Fruit fly (Drosophila melanogaster): ENCODE data around the gene CG6707.
A peak's percentile ranks its signal among the peaks of the same experiment; 100 is the strongest.

CG6707 gene

dm6 chr3L:9897164-9897783 is 1.1 kb downstream of the CG6707 start (continued):
- TF ChIP-seq CG6792 (GFP tag; optimal IDR thresholded peaks at IDR 0.05): peak; percentile 36
- no peak for TF ChIP-seq Hr38 (GFP tag; optimal IDR thresholded peaks at IDR 0.05)
- no peak for TF ChIP-seq salr (GFP tag; optimal IDR thresholded peaks at IDR 0.05)
- TF ChIP-seq Sox15 (GFP tag; optimal IDR thresholded peaks at IDR 0.05): peak; percentile 3
- peak; percentile 60 for TF ChIP-seq CG3919 (GFP tag; optimal IDR thresholded peaks at IDR 0.05)
- TF ChIP-seq eg (GFP tag; IDR thresholded peaks at IDR 0.05): no peak
- peak; percentile 27 for TF ChIP-seq lz (GFP tag; optimal IDR thresholded peaks at IDR 0.05)
- TF ChIP-seq Eip93F (GFP tag; optimal IDR thresholded peaks at IDR 0.05): peak; percentile 14
- no peak for TF ChIP-seq fkh (GFP tag; optimal IDR thresholded peaks at IDR 0.05)
- peak; percentile 56 for TF ChIP-seq CG31627 (GFP tag; optimal IDR thresholded peaks at IDR 0.05)
- TF ChIP-seq CG6276 (GFP tag; optimal IDR thresholded peaks at IDR 0.05): no peak
- TF ChIP-seq CG6854 (GFP tag; optimal IDR thresholded peaks at IDR 0.05): no peak
- TF ChIP-seq fd85E (GFP tag; optimal IDR thresholded peaks at IDR 0.05): no peak
- TF ChIP-seq topi (GFP tag; optimal IDR thresholded peaks at IDR 0.05): peak; percentile 59
- TF ChIP-seq Eip78C (GFP tag): peak; percentile 67
- no peak for TF ChIP-seq CG9139 (GFP tag; optimal IDR thresholded peaks at IDR 0.05)
- TF ChIP-seq cyc (GFP tag; optimal IDR thresholded peaks at IDR 0.05): peak; percentile 20
- TF ChIP-seq CG3032 (tag; optimal IDR thresholded peaks at IDR 0.05): no peak
- TF ChIP-seq CG16779 (tag; optimal IDR thresholded peaks at IDR 0.05): no peak
- peak; percentile 0 for TF ChIP-seq spab (GFP tag; optimal IDR thresholded peaks at IDR 0.05)
- TF ChIP-seq CG34406 (GFP tag; optimal IDR thresholded peaks at IDR 0.05): peak; percentile 39
- TF ChIP-seq CG1621 (tag; optimal IDR thresholded peaks at IDR 0.05): no peak
- TF ChIP-seq CG6163 (GFP tag; IDR thresholded peaks at IDR 0.05): peak; percentile 48; the same call in 2 of the 3 replicates
- TF ChIP-seq dsx (GFP tag; optimal IDR thresholded peaks at IDR 0.05; ENCODE audit: poor library complexity, severe bottlenecking): no peak
- no peak for TF ChIP-seq ss (GFP tag; optimal IDR thresholded peaks at IDR 0.05)
- peak; percentile 43 for TF ChIP-seq Sox14 (GFP tag; optimal IDR thresholded peaks at IDR 0.05)
- peak; percentile 61 for TF ChIP-seq esn (GFP tag; optimal IDR thresholded peaks at IDR 0.05)
- TF ChIP-seq CG7368 (GFP tag; optimal IDR thresholded peaks at IDR 0.05): no peak
- TF ChIP-seq CG11902 (GFP tag; optimal IDR thresholded peaks at IDR 0.05): no peak

DNA sequence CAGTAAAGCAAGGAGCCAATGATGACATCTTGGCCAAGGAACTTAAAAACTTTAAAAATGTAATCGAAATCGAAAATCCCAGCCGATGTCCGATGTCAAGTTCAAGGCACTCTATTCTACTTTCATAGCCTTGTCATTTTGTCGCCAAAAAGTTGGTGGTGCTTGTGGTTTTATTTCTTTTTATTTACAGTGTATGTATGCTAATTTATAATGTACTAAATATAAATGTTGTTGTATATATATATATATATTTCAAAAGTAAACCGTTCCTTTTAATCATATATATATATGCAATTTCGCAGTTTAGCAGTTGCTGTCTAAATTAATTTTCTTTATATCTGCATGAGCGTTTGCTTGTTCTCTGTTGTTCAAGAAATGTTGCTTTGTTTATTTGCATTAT is 3.7 kb downstream of the CG6707 start, which contains the start of the genes CG6709 and Hez:
Gene CG6709 (minus strand): TSS at position 101 of the 400 bp plus-strand sequence.
Gene Hez (minus strand): TSS at position 101 of the 400 bp plus-strand sequence.
- TF ChIP-seq Ets96B (tag; optimal IDR thresholded peaks at IDR 0.05): no peak
- TF ChIP-seq CG6163 (GFP tag; IDR thresholded peaks at IDR 0.05): no peak
- no peak for TF ChIP-seq Sox15 (GFP tag; optimal IDR thresholded peaks at IDR 0.05)
- no peak for TF ChIP-seq Eip78C (GFP tag)

DNA sequence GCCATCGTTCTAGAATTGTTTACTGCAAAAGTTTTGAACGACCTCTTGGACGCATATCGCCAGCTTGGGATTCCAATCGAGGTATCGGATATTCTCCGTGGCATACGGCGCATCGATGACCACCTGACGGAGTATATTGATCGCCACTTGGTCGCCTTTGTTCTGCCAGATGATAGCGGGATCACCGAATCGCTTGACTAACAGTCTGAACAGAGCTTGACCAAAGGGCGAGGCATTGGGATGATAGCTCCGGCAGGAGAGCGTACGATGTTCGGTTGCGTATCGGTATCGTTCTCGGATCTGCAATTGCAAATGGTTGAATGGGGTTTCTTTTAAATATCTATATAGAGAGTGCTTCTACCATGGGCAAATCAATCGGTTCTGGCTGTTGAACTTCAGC is 4.4 kb downstream of the CG6707 start:
- TF ChIP-seq CG8632 (GFP tag; optimal IDR thresholded peaks at IDR 0.05): no peak
- no peak for TF ChIP-seq Met (GFP tag; optimal IDR thresholded peaks at IDR 0.05)
- TF ChIP-seq svp (GFP tag): peak; percentile 92
- no peak for TF ChIP-seq CG6276 (GFP tag; optimal IDR thresholded peaks at IDR 0.05)
- no peak for TF ChIP-seq Hr38 (GFP tag; optimal IDR thresholded peaks at IDR 0.05)
- no peak for TF ChIP-seq eg (GFP tag; IDR thresholded peaks at IDR 0.05)

DNA sequence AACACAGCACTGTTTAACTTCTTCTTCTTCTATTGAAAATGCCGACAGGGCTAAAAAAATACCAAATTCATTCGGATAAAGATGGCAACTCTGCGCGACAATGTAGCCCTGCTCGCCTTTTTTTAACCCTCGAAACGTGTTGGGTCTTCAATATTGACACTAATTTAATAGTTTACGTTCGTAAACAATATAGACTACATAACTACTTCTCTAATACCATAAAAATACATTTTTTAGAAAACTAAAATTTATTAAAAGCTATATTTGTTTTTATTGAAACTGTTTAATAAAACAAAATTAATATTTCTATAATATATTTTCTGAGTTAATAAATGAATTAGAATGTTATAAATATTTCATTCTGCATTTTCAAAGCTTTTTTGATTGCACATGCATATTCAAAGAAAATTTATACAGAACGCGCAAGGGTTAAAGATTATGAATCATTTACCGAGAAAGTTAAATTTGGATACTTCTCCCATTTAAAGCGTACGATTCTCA is 9.7 kb downstream of the CG6707 start, which contains the start of the genes Taf2 and CalpB:
Gene Taf2 (minus strand): TSS at position 54 of the 501 bp plus-strand sequence.
Gene CalpB (plus strand): TSS at position 133 of the 501 bp plus-strand sequence.
- TF ChIP-seq CG34406 (GFP tag; optimal IDR thresholded peaks at IDR 0.05): peak; percentile 87
- peak; percentile 81 for TF ChIP-seq CG8632 (GFP tag; optimal IDR thresholded peaks at IDR 0.05)
- TF ChIP-seq fd85E (GFP tag; optimal IDR thresholded peaks at IDR 0.05): no peak
- peak; percentile 69; the same call in 1 of the 2 replicates for TF ChIP-seq CG11294 (GFP tag; IDR thresholded peaks at IDR 0.05)
- peak; percentile 80 for TF ChIP-seq acj6 (GFP tag; optimal IDR thresholded peaks at IDR 0.05)
- peak; percentile 71 to 83 for TF ChIP-seq ss (GFP tag; optimal IDR thresholded peaks at IDR 0.05)
- TF ChIP-seq esn (GFP tag; optimal IDR thresholded peaks at IDR 0.05): peak; percentile 84
- TF ChIP-seq Hr4 (GFP tag; optimal IDR thresholded peaks at IDR 0.05): no peak
- TF ChIP-seq Blimp-1 (GFP tag; optimal IDR thresholded peaks at IDR 0.05): peak; percentile 67
- peak; percentile 67 for TF ChIP-seq CG16779 (tag; optimal IDR thresholded peaks at IDR 0.05)
- TF ChIP-seq CG1621 (tag; optimal IDR thresholded peaks at IDR 0.05): peak; percentile 32
- peak; percentile 59 for TF ChIP-seq topi (GFP tag; optimal IDR thresholded peaks at IDR 0.05)
- peak; percentile 85 for TF ChIP-seq CG15336 (GFP tag; IDR thresholded peaks at IDR 0.05)
- TF ChIP-seq CG6854 (GFP tag; optimal IDR thresholded peaks at IDR 0.05): peak; percentile 28
- peak; percentile 63 for TF ChIP-seq Smox (GFP tag; optimal IDR thresholded peaks at IDR 0.05)
- TF ChIP-seq CG3032 (tag; optimal IDR thresholded peaks at IDR 0.05): peak; percentile 92
- peak; percentile 86 for TF ChIP-seq CG6276 (GFP tag; optimal IDR thresholded peaks at IDR 0.05)
- TF ChIP-seq Eip78C (GFP tag): peak; percentile 92
- peak; percentile 78 for TF ChIP-seq CG7368 (GFP tag; optimal IDR thresholded peaks at IDR 0.05)
- peak; percentile 80 for TF ChIP-seq CG11762 (GFP tag; optimal IDR thresholded peaks at IDR 0.05; ENCODE audit: insufficient read depth)
- TF ChIP-seq Eip93F (GFP tag; optimal IDR thresholded peaks at IDR 0.05): no peak
- no peak for TF ChIP-seq CG9139 (GFP tag; optimal IDR thresholded peaks at IDR 0.05)
- peak; percentile 88 for TF ChIP-seq CG8119 (GFP tag; IDR thresholded peaks at IDR 0.05)
- TF ChIP-seq CG10631 (GFP tag; optimal IDR thresholded peaks at IDR 0.05): peak; percentile 89
- TF ChIP-seq CG6792 (GFP tag; optimal IDR thresholded peaks at IDR 0.05): peak; percentile 78
